Worm (Caenorhabditis elegans): Measurements from ENCODE around the gene C06A6.7.

DNA sequence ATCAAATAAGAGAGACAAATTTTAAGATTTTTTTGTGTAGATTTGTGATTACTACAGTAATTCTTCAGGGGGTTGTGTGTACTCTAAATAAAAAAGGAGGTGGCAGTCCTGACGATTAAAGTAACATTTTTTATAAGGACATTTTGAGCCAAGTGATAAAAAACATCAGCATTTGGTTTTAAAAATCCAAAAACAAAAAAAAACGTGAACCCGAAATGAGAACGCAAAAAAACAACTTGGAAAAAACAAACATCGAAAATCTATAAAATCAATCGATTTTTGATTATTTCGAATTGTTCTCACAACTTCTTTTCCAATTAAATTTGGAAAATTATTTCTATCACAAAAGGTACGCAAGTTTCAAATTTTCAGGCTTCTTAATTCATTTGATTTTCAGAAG lies 32.1 kb upstream of the C06A6.7 start, which contains the start of gene T06C10.3:
- TF ChIP-seq B0261.1 (tag; optimal IDR thresholded peaks at IDR 0.05) (no peak), egrh-3 (GFP tag; IDR thresholded peaks at IDR 0.05) (no peak), snpc-4 (GFP tag; optimal IDR thresholded peaks at IDR 0.05) (no peak), snpc-4 (tag; optimal IDR thresholded peaks at IDR 0.05) (no peak), K11D2.4 (GFP tag; IDR thresholded peaks at IDR 0.05) (no peak), ztf-6 (GFP tag; IDR thresholded peaks at IDR 0.05) (no peak), nfya-1 (tag; optimal IDR thresholded peaks at IDR 0.05; ENCODE audit: borderline replicate concordance, insufficient read depth) (no peak), nhr-120 (GFP tag; IDR thresholded peaks at IDR 0.05) (no peak), let-607 (tag; optimal IDR thresholded peaks at IDR 0.05) (no peak), atf-7 (tag; optimal IDR thresholded peaks at IDR 0.05) (no peak), B0035.1 (tag; optimal IDR thresholded peaks at IDR 0.05) (no peak), sdz-38 (tag; optimal IDR thresholded peaks at IDR 0.05) (no peak), ama-1 (optimal IDR thresholded peaks at IDR 0.05) (no peak), ama-1 (GFP tag; optimal IDR thresholded peaks at IDR 0.05) (no peak)
